Worm (Caenorhabditis elegans) whole organism, young adult: ENCODE data around the gene T14G12.12.

Source experiments
- C06A6.2 ChIP-seq: fragments of 200-800 bp; sonication (Bioruptor generic); conservative IDR thresholded peaks from 2 replicates; pipeline ENCODE4 v1.3.6; 2022; ENCODE audit warnings: missing genetic modification characterization, missing compliant biosample characterization
- F39B2.1 ChIP-seq: fragments of 200-800 bp; sonication (Bioruptor generic); IDR thresholded peaks from 2 replicates; pipeline ENCODE4 v1.3.6; 2022; ENCODE audit warnings: missing genetic modification reagents, missing genetic modification characterization, missing compliant biosample characterization
- F55B11.4 ChIP-seq: sonication (generic microtip); optimal IDR thresholded peaks from 2 replicates; lab custom pipeline; 2016; ENCODE audit warnings: missing compliant biosample characterization, missing genetic modification characterization, borderline replicate concordance; ENCODE audit not compliant: insufficient read depth
- T26A5.8 ChIP-seq: sonication (generic microtip); optimal IDR thresholded peaks from 2 replicates; lab custom pipeline; 2016; ENCODE audit warnings: missing genetic modification characterization, missing compliant biosample characterization
- ama-1 ChIP-seq, 3 experiments: fragments of 150-350 bp in 1 of 3; sonication (generic microtip) in 2 of 3; optimal IDR thresholded peaks; 2 replicates each; lab custom pipeline; 2014 to 2018; ENCODE audit warnings: missing biosample characterization in 2 of 3, missing genetic modification characterization in 2 of 3, missing genetic modification reagents in 2 of 3
- dpl-1 ChIP-seq: fragments of 150-350 bp; optimal IDR thresholded peaks from 2 replicates; lab custom pipeline; 2014; ENCODE audit warnings: missing biosample characterization, missing genetic modification reagents, missing genetic modification characterization
- efl-1 ChIP-seq: fragments of 150-350 bp; optimal IDR thresholded peaks from 2 replicates; lab custom pipeline; 2014; ENCODE audit warnings: missing biosample characterization, missing genetic modification reagents, missing genetic modification characterization
- him-1 ChIP-seq: sonication (generic microtip); optimal IDR thresholded peaks from 2 replicates; lab custom pipeline; 2016; ENCODE audit warnings: missing genotype, missing genetic modification reagents, missing genetic modification characterization, missing compliant biosample characterization
- mes-4 ChIP-seq: sonication (generic microtip); optimal IDR thresholded peaks from 2 replicates; lab custom pipeline; 2016; ENCODE audit warnings: missing genotype, missing genetic modification characterization, missing compliant biosample characterization
- nhr-90 ChIP-seq: sonication (generic microtip); optimal IDR thresholded peaks from 2 replicates; lab custom pipeline; 2016; ENCODE audit warnings: missing genotype, mild to moderate bottlenecking, missing genetic modification characterization, missing compliant biosample characterization
- snpc-1.1 ChIP-seq: sonication (generic microtip); optimal IDR thresholded peaks from 2 replicates; lab custom pipeline; 2017; ENCODE audit warnings: missing genetic modification characterization, mild to moderate bottlenecking, missing compliant biosample characterization, antibody characterized with exemption, moderate library complexity, missing genotype, missing genetic modification reagents; ENCODE audit not compliant: insufficient read depth

ce11 chrX:3787431-3788076 lies 29.3 kb upstream of the T14G12.12 start, which contains the start of gene pmpl-1:
- no peak for TF ChIP-seq T26A5.8 (tag; lab: Kevin White, UChicago)
- no peak for TF ChIP-seq mes-4 (tag; lab: Kevin White, UChicago)
- no peak for TF ChIP-seq snpc-1.1 (tag; lab: Kevin White, UChicago)
- no peak for TF ChIP-seq C06A6.2 (GFP tag; lab: Robert Waterston, UW)
- no peak for TF ChIP-seq ama-1 (optimal IDR thresholded peaks at IDR 0.05; lab: Kevin White, UChicago)
- TF ChIP-seq ama-1 (GFP tag; optimal IDR thresholded peaks at IDR 0.05; lab: Kevin White, UChicago): no peak
- no peak for TF ChIP-seq efl-1 (GFP tag; lab: Kevin White, UChicago)
- TF ChIP-seq F39B2.1 (GFP tag; lab: Robert Waterston, UW): no peak
- TF ChIP-seq nhr-90 (tag; lab: Kevin White, UChicago): no peak
- TF ChIP-seq him-1 (tag; lab: Kevin White, UChicago): no peak
- no peak for TF ChIP-seq dpl-1
- no peak for TF ChIP-seq F55B11.4 (tag; lab: Kevin White, UChicago)
